Worm (Caenorhabditis elegans) whole organism, young adult: ENCODE measurements around the gene Y66D12A.6.

Source experiments
- egl-18 ChIP-seq: fragments of 200-800 bp; sonication (Bioruptor generic); IDR thresholded peaks from 2 replicates; pipeline ENCODE4 v1.3.6; 2022; ENCODE audit warnings: missing genetic modification reagents, missing genetic modification characterization, missing compliant biosample characterization
- madf-6 ChIP-seq: fragments of 200-800 bp; sonication (Bioruptor generic); IDR thresholded peaks from 2 replicates; pipeline ENCODE4 v1.3.6; 2022; ENCODE audit warnings: missing genetic modification reagents, missing genetic modification characterization, missing compliant biosample characterization
- mes-4 ChIP-seq: sonication (generic microtip); optimal IDR thresholded peaks from 2 replicates; lab custom pipeline; 2016; ENCODE audit warnings: missing genotype, missing genetic modification characterization, missing compliant biosample characterization
- snpc-1.1 ChIP-seq: sonication (generic microtip); optimal IDR thresholded peaks from 2 replicates; lab custom pipeline; 2017; ENCODE audit warnings: missing genetic modification characterization, mild to moderate bottlenecking, missing compliant biosample characterization, antibody characterized with exemption, moderate library complexity, missing genotype, missing genetic modification reagents; ENCODE audit not compliant: insufficient read depth
- unc-62 ChIP-seq: fragments of 150-350 bp; optimal IDR thresholded peaks from 2 replicates; lab custom pipeline; 2014; ENCODE audit warnings: missing biosample characterization, missing genetic modification reagents, missing genetic modification characterization

ce11 chrIII:11560504-11561202, 20.5 kb downstream of the Y66D12A.6 start, which contains the start of gene ztf-29:
- TF ChIP-seq madf-6 (GFP tag; lab: Robert Waterston, UW) (no peak), snpc-1.1 (tag; lab: Kevin White, UChicago) (no peak), egl-18 (GFP tag; lab: Robert Waterston, UW) (no peak), mes-4 (no peak), unc-62 (GFP tag; lab: Kevin White, UChicago) (no peak)
